Fruit fly (Drosophila melanogaster): ENCODE measurements around the gene Wdr81.

dm6 chr2L:11990458-11991065, 30.2 kb downstream of the Wdr81 start, which contains the start of gene escl:
- no peak for TF ChIP-seq CG8478 (optimal IDR thresholded peaks at IDR 0.05)
- TF ChIP-seq pan (optimal IDR thresholded peaks at IDR 0.05) = no peak
- no peak for TF ChIP-seq psq (optimal IDR thresholded peaks at IDR 0.05)
- TF ChIP-seq EcR (GFP tag; optimal IDR thresholded peaks at IDR 0.05) = no peak
- no peak for TF ChIP-seq usp (GFP tag; optimal IDR thresholded peaks at IDR 0.05)

Data from whole organism.